Worm (Caenorhabditis elegans) whole organism, midembryonic: Measurements from ENCODE around the gene T04A8.18.

Experiments
- flt-1 ChIP-seq: fragments of 200-800 bp; sonication (Bioruptor generic); IDR thresholded peaks from 2 replicates; pipeline ENCODE4 v1.3.6; 2022; ENCODE audit warnings: missing genetic modification characterization, missing compliant biosample characterization
- klf-2 ChIP-seq: fragments of 200-800 bp; sonication (Bioruptor generic); conservative IDR thresholded peaks from 2 replicates; pipeline ENCODE4 v1.3.6; 2022; ENCODE audit warnings: missing genetic modification reagents, missing genetic modification characterization, missing compliant biosample characterization
- med-1 ChIP-seq: sonication (generic microtip); optimal IDR thresholded peaks from 2 replicates; lab custom pipeline; 2017; ENCODE audit warnings: missing genetic modification characterization, mild to moderate bottlenecking, missing compliant biosample characterization, antibody characterized with exemption, missing genetic modification reagents; ENCODE audit not compliant: insufficient read depth
- tab-1 ChIP-seq: fragments of 200-800 bp; sonication (Bioruptor generic); IDR thresholded peaks from 2 replicates; pipeline ENCODE4 v1.3.6; 2022; ENCODE audit warnings: missing genetic modification characterization, missing compliant biosample characterization

DNA sequence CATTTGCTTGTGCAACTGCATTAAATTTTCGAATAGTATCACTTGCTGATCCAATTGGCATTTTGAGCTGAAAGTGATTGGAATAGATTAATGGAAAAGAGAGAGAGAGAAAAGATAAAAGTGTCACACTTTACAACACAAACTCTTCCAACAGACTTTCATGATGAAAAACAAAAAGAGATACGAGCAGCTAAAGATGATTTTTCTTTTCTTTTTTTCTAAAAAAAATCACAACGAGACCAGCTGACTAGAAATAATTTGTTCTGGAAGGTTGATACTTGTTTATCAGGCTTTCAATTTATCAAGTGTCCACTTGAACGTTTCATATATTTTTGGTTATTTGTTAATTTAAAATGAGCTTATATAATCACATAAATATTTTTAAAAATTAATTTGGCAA lies 21.9 kb upstream of the T04A8.18 start:
- TF ChIP-seq med-1 (no peak), klf-2 (GFP tag; lab: Robert Waterston, UW) (no peak), tab-1 (GFP tag; lab: Robert Waterston, UW) (no peak), flt-1 (GFP tag; lab: Robert Waterston, UW) (no peak)
